Fruit fly (Drosophila melanogaster) whole organism, embryonic: ENCODE results near the gene CG7101.

ENCODE experiments used
- Atf6 ChIP-seq: fragments of 200-800 bp; sonication (Bioruptor generic); IDR thresholded peaks from 2 replicates; pipeline ENCODE4 v1.3.6; 2022; ENCODE audit warnings: missing biosample characterization, missing genetic modification characterization
- Bgb ChIP-seq: fragments of 200-800 bp; sonication (Bioruptor generic); IDR thresholded peaks from 2 replicates; pipeline ENCODE4 v1.3.6; 2022; ENCODE audit warnings: missing biosample characterization, missing genetic modification characterization; ENCODE audit not compliant: partially characterized antibody
- CG10274 ChIP-seq: fragments of 200-800 bp; sonication (Bioruptor generic); optimal IDR thresholded peaks from 3 replicates; lab custom pipeline; 2017; ENCODE audit warnings: missing biosample characterization, mild to moderate bottlenecking, missing genetic modification characterization
- CG10321 ChIP-seq: fragments of 200-800 bp; sonication (Bioruptor generic); IDR thresholded peaks from 2 replicates; pipeline ENCODE4 v1.3.6; 2022; ENCODE audit warnings: missing biosample characterization, missing genetic modification characterization
- CG10366 ChIP-seq: fragments of 200-800 bp; sonication (Bioruptor generic); IDR thresholded peaks from 2 replicates; pipeline ENCODE4 v1.3.6; 2022; ENCODE audit warnings: missing biosample characterization, missing genetic modification characterization
- CG1233 ChIP-seq: fragments of 200-800 bp; sonication (Bioruptor generic); optimal IDR thresholded peaks from 4 replicates; lab custom pipeline; 2018; ENCODE audit warnings: missing biosample characterization, mild to moderate bottlenecking, missing genetic modification characterization
- CG12391 ChIP-seq: fragments of 200-800 bp; sonication (Bioruptor generic); optimal IDR thresholded peaks from 3 replicates; lab custom pipeline; 2018; ENCODE audit warnings: missing biosample characterization, mild to moderate bottlenecking, missing genetic modification characterization, moderate library complexity
- CG13287 ChIP-seq: fragments of 200-800 bp; sonication (Bioruptor generic); IDR thresholded peaks from 2 replicates; pipeline ENCODE4 v1.3.6; 2022; ENCODE audit warnings: missing biosample characterization, missing genetic modification characterization; ENCODE audit not compliant: partially characterized antibody
- CG15696 ChIP-seq: fragments of 200-800 bp; sonication (Bioruptor generic); optimal IDR thresholded peaks from 2 replicates; lab custom pipeline; 2019; ENCODE audit warnings: missing biosample characterization, mild to moderate bottlenecking, missing genetic modification characterization, moderate library complexity
- CG16815 ChIP-seq: fragments of 200-800 bp; sonication (Bioruptor generic); optimal IDR thresholded peaks from 3 replicates; lab custom pipeline; 2017; ENCODE audit warnings: missing biosample characterization, mild to moderate bottlenecking, missing genetic modification characterization
- CG2129 ChIP-seq: fragments of 200-800 bp; sonication (Bioruptor generic); IDR thresholded peaks from 2 replicates; pipeline ENCODE4 v1.3.6; 2022; ENCODE audit warnings: missing biosample characterization, missing genetic modification characterization; ENCODE audit not compliant: partially characterized antibody
- CG2712 ChIP-seq: fragments of 200-800 bp; optimal IDR thresholded peaks from 3 replicates; lab custom pipeline; 2019; ENCODE audit warnings: missing biosample characterization, mild to moderate bottlenecking, missing genetic modification characterization, moderate library complexity
- CG3065 ChIP-seq: fragments of 200-800 bp; sonication (Bioruptor generic); optimal IDR thresholded peaks from 2 replicates; lab custom pipeline; 2016; ENCODE audit warnings: missing biosample characterization, missing genetic modification characterization
- CG3847 ChIP-seq: fragments of 200-800 bp; sonication (Bioruptor generic); IDR thresholded peaks from 2 replicates; pipeline ENCODE4 v1.3.6; 2022; ENCODE audit warnings: missing biosample characterization, missing genetic modification characterization
- CG3995 ChIP-seq: fragments of 200-800 bp; sonication (Bioruptor generic); optimal IDR thresholded peaks from 3 replicates; lab custom pipeline; 2016; ENCODE audit warnings: missing biosample characterization, missing genetic modification characterization
- CG42726 ChIP-seq: fragments of 200-800 bp; sonication (Bioruptor generic); IDR thresholded peaks from 2 replicates; pipeline ENCODE4 v1.3.6; 2022; ENCODE audit warnings: missing biosample characterization, missing genetic modification characterization; ENCODE audit not compliant: partially characterized antibody
- CG43689 ChIP-seq: fragments of 200-800 bp; sonication (Bioruptor generic); IDR thresholded peaks from 2 replicates; pipeline ENCODE4 v1.3.6; 2022; ENCODE audit warnings: missing biosample characterization, missing genetic modification characterization
- CG5180 ChIP-seq: fragments of 200-800 bp; sonication (Bioruptor generic); optimal IDR thresholded peaks from 3 replicates; lab custom pipeline; 2017; ENCODE audit warnings: missing biosample characterization, missing genetic modification characterization, mild to moderate bottlenecking, moderate library complexity, missing genetic modification reagents
- CG8765 ChIP-seq: fragments of 200-800 bp; sonication (Bioruptor generic); IDR thresholded peaks from 2 replicates; pipeline ENCODE4 v1.3.6; 2022; ENCODE audit warnings: missing biosample characterization, missing genetic modification characterization
- CG8924 ChIP-seq: fragments of 200-800 bp; optimal IDR thresholded peaks from 3 replicates; lab custom pipeline; 2019; ENCODE audit warnings: missing biosample characterization, mild to moderate bottlenecking, missing genetic modification characterization, moderate library complexity
- CTCF ChIP-seq: fragments of 200-800 bp; sonication (Bioruptor generic); optimal IDR thresholded peaks from 2 replicates; lab custom pipeline; 2017; ENCODE audit warnings: missing biosample characterization, mild to moderate bottlenecking, missing genetic modification characterization, moderate library complexity
- D19B ChIP-seq: fragments of 200-800 bp; sonication (Bioruptor generic); optimal IDR thresholded peaks from 2 replicates; lab custom pipeline; 2017; ENCODE audit warnings: missing biosample characterization, mild to moderate bottlenecking, missing genetic modification characterization
- Drgx ChIP-seq: fragments of 200-800 bp; sonication (Bioruptor generic); IDR thresholded peaks from 2 replicates; pipeline ENCODE4 v1.3.6; 2022; ENCODE audit warnings: missing biosample characterization, missing genetic modification characterization
- Fer2 ChIP-seq: fragments of 200-800 bp; sonication (Bioruptor generic); optimal IDR thresholded peaks from 2 replicates; lab custom pipeline; 2018; ENCODE audit warnings: missing biosample characterization, mild to moderate bottlenecking, missing genetic modification characterization, moderate library complexity
- NC2β ChIP-seq: fragments of 200-800 bp; sonication (Bioruptor generic); optimal IDR thresholded peaks from 2 replicates; lab custom pipeline; 2016; ENCODE audit warnings: missing biosample characterization, missing genetic modification characterization
- PHDP ChIP-seq: fragments of 200-800 bp; sonication (Bioruptor generic); optimal IDR thresholded peaks from 3 replicates; lab custom pipeline; 2018; ENCODE audit warnings: missing biosample characterization, mild to moderate bottlenecking, missing genetic modification characterization, moderate library complexity
- Poxn ChIP-seq: fragments of 200-800 bp; sonication (Bioruptor generic); IDR thresholded peaks from 2 replicates; pipeline ENCODE4 v1.3.6; 2022; ENCODE audit warnings: missing biosample characterization, missing genetic modification characterization
- Ptx1 ChIP-seq: fragments of 200-800 bp; sonication (Bioruptor generic); IDR thresholded peaks from 2 replicates; pipeline ENCODE4 v1.3.6; 2022; ENCODE audit warnings: missing biosample characterization, missing genetic modification characterization
- Rfx ChIP-seq: fragments of 200-800 bp; sonication (Bioruptor generic); IDR thresholded peaks from 2 replicates; pipeline ENCODE4 v1.3.6; 2022; ENCODE audit warnings: missing biosample characterization, missing genetic modification characterization
- Spps ChIP-seq: fragments of 200-800 bp; sonication (Bioruptor generic); optimal IDR thresholded peaks from 2 replicates; lab custom pipeline; 2018; ENCODE audit warnings: missing biosample characterization, mild to moderate bottlenecking, missing genetic modification characterization
- Sry-β ChIP-seq: fragments of 200-800 bp; sonication (Bioruptor generic); optimal IDR thresholded peaks from 2 replicates; lab custom pipeline; 2018; ENCODE audit warnings: missing biosample characterization, mild to moderate bottlenecking, missing genetic modification characterization, moderate library complexity
- amos ChIP-seq: fragments of 200-800 bp; sonication (Bioruptor generic); IDR thresholded peaks from 2 replicates; pipeline ENCODE4 v1.3.6; 2022; ENCODE audit warnings: missing biosample characterization, missing genetic modification characterization; ENCODE audit not compliant: partially characterized antibody
- btn ChIP-seq: fragments of 200-800 bp; sonication (Bioruptor generic); optimal IDR thresholded peaks from 2 replicates; lab custom pipeline; 2016; ENCODE audit warnings: missing biosample characterization, missing genetic modification characterization
- chn ChIP-seq: fragments of 200-800 bp; sonication (Bioruptor generic); optimal IDR thresholded peaks from 2 replicates; lab custom pipeline; 2016; ENCODE audit warnings: missing biosample characterization, missing genetic modification characterization
- corto ChIP-seq: fragments of 200-800 bp; sonication (Bioruptor generic); optimal IDR thresholded peaks from 2 replicates; lab custom pipeline; 2016; ENCODE audit warnings: missing biosample characterization, mild to moderate bottlenecking, missing genetic modification characterization, moderate library complexity
- cwo ChIP-seq: fragments of 200-800 bp; sonication (Bioruptor generic); optimal IDR thresholded peaks from 3 replicates; lab custom pipeline; 2017; ENCODE audit warnings: missing biosample characterization, missing genetic modification characterization, mild to moderate bottlenecking, moderate library complexity, missing genetic modification reagents
- disco-r ChIP-seq: fragments of 200-800 bp; sonication (Bioruptor generic); optimal IDR thresholded peaks from 2 replicates; lab custom pipeline; 2016; ENCODE audit warnings: missing biosample characterization, missing genetic modification characterization
- esg ChIP-seq: fragments of 200-800 bp; sonication (Bioruptor generic); conservative IDR thresholded peaks from 2 replicates; pipeline ENCODE4 v1.3.6; 2022; ENCODE audit warnings: missing biosample characterization, missing genetic modification characterization
- fu2 ChIP-seq: fragments of 200-800 bp; sonication (Bioruptor generic); optimal IDR thresholded peaks from 2 replicates; lab custom pipeline; 2016; ENCODE audit warnings: missing biosample characterization, missing genetic modification characterization
- gem ChIP-seq: fragments of 200-800 bp; sonication (Bioruptor generic); optimal IDR thresholded peaks from 2 replicates; lab custom pipeline; 2019; ENCODE audit warnings: missing biosample characterization, mild to moderate bottlenecking, missing genetic modification characterization, moderate library complexity
- nerfin-1 ChIP-seq: fragments of 200-800 bp; sonication (Bioruptor generic); optimal IDR thresholded peaks from 3 replicates; lab custom pipeline; 2019; ENCODE audit warnings: missing biosample characterization, mild to moderate bottlenecking, missing genetic modification characterization, moderate library complexity
- nmo ChIP-seq: fragments of 200-800 bp; sonication (Bioruptor generic); optimal IDR thresholded peaks from 2 replicates; lab custom pipeline; 2018; ENCODE audit warnings: missing biosample characterization, mild to moderate bottlenecking, missing genetic modification characterization, moderate library complexity
- odd ChIP-seq: fragments of 200-800 bp; sonication (Bioruptor generic); optimal IDR thresholded peaks from 2 replicates; lab custom pipeline; 2017; ENCODE audit warnings: missing biosample characterization, mild to moderate bottlenecking, missing genetic modification characterization
- p53 ChIP-seq: fragments of 200-800 bp; sonication (Bioruptor generic); optimal IDR thresholded peaks from 2 replicates; lab custom pipeline; 2016; ENCODE audit warnings: missing biosample characterization, missing genetic modification characterization
- pros ChIP-seq: fragments of 200-800 bp; sonication (Bioruptor generic); optimal IDR thresholded peaks from 3 replicates; lab custom pipeline; 2019; ENCODE audit warnings: missing biosample characterization, mild to moderate bottlenecking, missing genetic modification characterization, moderate library complexity
- pzg ChIP-seq: fragments of 200-800 bp; sonication (Bioruptor generic); optimal IDR thresholded peaks from 3 replicates; lab custom pipeline; 2018; ENCODE audit warnings: missing biosample characterization, mild to moderate bottlenecking, missing genetic modification characterization, moderate library complexity
- slou ChIP-seq: fragments of 200-800 bp; sonication (Bioruptor generic); optimal IDR thresholded peaks from 3 replicates; lab custom pipeline; 2016; ENCODE audit warnings: missing biosample characterization, missing genetic modification characterization
- sob ChIP-seq: fragments of 200-800 bp; sonication (Bioruptor generic); IDR thresholded peaks from 2 replicates; pipeline ENCODE4 v1.3.6; 2022; ENCODE audit warnings: missing biosample characterization, missing genetic modification characterization
- tna ChIP-seq: fragments of 200-800 bp; sonication (Bioruptor generic); IDR thresholded peaks from 2 replicates; pipeline ENCODE4 v1.3.6; 2022; ENCODE audit warnings: missing biosample characterization, missing genetic modification characterization; ENCODE audit not compliant: partially characterized antibody
- trh ChIP-seq: fragments of 200-800 bp; sonication (Bioruptor generic); optimal IDR thresholded peaks from 2 replicates; lab custom pipeline; 2016; ENCODE audit warnings: missing biosample characterization, missing genetic modification characterization
- ttk ChIP-seq: fragments of 200-800 bp; sonication (Bioruptor generic); IDR thresholded peaks from 2 replicates; pipeline ENCODE4 v2.1.2; 2022; ENCODE audit warnings: missing biosample characterization, missing genetic modification characterization
- tx ChIP-seq: fragments of 200-800 bp; sonication (Bioruptor generic); optimal IDR thresholded peaks from 2 replicates; lab custom pipeline; 2016; ENCODE audit warnings: missing biosample characterization, missing genetic modification characterization

Gene CG7101

DNA sequence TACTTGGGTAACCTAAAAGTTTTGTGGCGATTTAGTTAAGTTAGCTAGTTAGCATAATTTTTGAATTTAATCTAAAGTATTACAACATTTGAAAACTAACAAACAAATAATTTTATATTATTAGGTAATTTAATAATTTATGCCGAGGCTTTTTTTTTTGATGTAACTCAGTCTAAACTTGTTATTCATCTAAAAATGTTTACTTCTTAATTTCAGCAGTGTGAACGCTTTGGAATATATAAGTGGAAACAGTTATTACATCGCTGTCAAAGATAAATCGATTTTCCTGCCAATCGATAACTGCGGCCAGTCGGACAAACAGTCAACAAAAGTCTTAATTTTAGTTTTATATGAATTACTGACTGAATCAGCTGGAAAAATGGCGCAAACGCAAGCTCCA, 27.5 kb downstream of the CG7101 start, which contains the start of gene Usp39 (continued):
- TF ChIP-seq p53 (GFP tag; lab: Kevin White, UChicago) (no peak), nmo (GFP tag; lab: Kevin White, UChicago) (peak; percentile 51), CG13287 (peak; percentile 53), CG16815 (GFP tag; lab: Kevin White, UChicago) (no peak), CG10274 (GFP tag; lab: Kevin White, UChicago) (no peak), sob (GFP tag; lab: Robert Waterston, UW) (peak; percentile 28; the same call in 1 of the 2 replicates), Spps (tag; lab: Kevin White, UChicago) (no peak), CG10321 (GFP tag; lab: Robert Waterston, UW) (no peak), ttk (GFP tag; lab: Robert Waterston, UW) (no peak), CG10366 (peak; percentile 18; the same call in 1 of the 2 replicates), NC2β (GFP tag; lab: Kevin White, UChicago) (no peak), PHDP (tag; lab: Kevin White, UChicago) (peak; percentile 17), disco-r (GFP tag; lab: Kevin White, UChicago) (no peak), Fer2 (tag; lab: Kevin White, UChicago) (no peak), Atf6 (GFP tag; lab: Robert Waterston, UW) (no peak), CG12391 (tag; lab: Kevin White, UChicago) (peak; percentile 62), esg (no peak), slou (GFP tag; lab: Kevin White, UChicago) (no peak), Bgb (GFP tag; lab: Robert Waterston, UW) (peak; percentile 75), trh (GFP tag; lab: Kevin White, UChicago) (no peak), CTCF (no peak), Poxn (no peak), CG3995 (GFP tag; lab: Kevin White, UChicago) (no peak), CG3065 (GFP tag; lab: Kevin White, UChicago) (no peak), CG43689 (GFP tag; lab: Robert Waterston, UW) (no peak), CG3847 (GFP tag; lab: Robert Waterston, UW) (no peak), CG1233 (no peak), btn (GFP tag; lab: Kevin White, UChicago) (no peak), CG42726 (GFP tag; lab: Robert Waterston, UW) (no peak), D19B (no peak), CG2129 (GFP tag; lab: Robert Waterston, UW) (peak; percentile 24; the same call in 1 of the 2 replicates), CG8924 (tag; lab: Kevin White, UChicago) (no peak), CG5180 (GFP tag; lab: Kevin White, UChicago) (no peak), corto (GFP tag; lab: Kevin White, UChicago) (no peak), CG2712 (tag; lab: Kevin White, UChicago) (peak; percentile 32), chn (GFP tag; lab: Kevin White, UChicago) (no peak), Drgx (GFP tag; lab: Robert Waterston, UW) (no peak), fu2 (GFP tag; lab: Kevin White, UChicago) (no peak), tna (GFP tag; lab: Robert Waterston, UW) (no peak), gem (tag; lab: Kevin White, UChicago) (peak; percentile 68), Rfx (GFP tag; lab: Robert Waterston, UW) (peak; percentile 57), Ptx1 (GFP tag; lab: Robert Waterston, UW) (peak; percentile 24; the same call in 1 of the 2 replicates), tx (GFP tag; lab: Kevin White, UChicago) (no peak), nerfin-1 (tag; lab: Kevin White, UChicago) (no peak), pzg (GFP tag; lab: Kevin White, UChicago) (peak; percentile 49), CG15696 (no peak), cwo (GFP tag; lab: Kevin White, UChicago) (no peak), CG8765 (GFP tag; lab: Robert Waterston, UW) (no peak), pros (GFP tag; lab: Kevin White, UChicago) (no peak), odd (GFP tag; lab: Kevin White, UChicago) (no peak), amos (GFP tag; lab: Robert Waterston, UW) (peak; percentile 63), Sry-β (no peak)
